Worm (Caenorhabditis elegans): Measurements from ENCODE around the gene pxl-1.

- TF ChIP-seq ztf-4 (tag; optimal IDR thresholded peaks at IDR 0.05) = no peak
- no peak for TF ChIP-seq pqm-1 (tag; optimal IDR thresholded peaks at IDR 0.05)
- TF ChIP-seq sptf-1 (tag; optimal IDR thresholded peaks at IDR 0.05) = no peak
- TF ChIP-seq ztf-11 (tag; optimal IDR thresholded peaks at IDR 0.05) = no peak
- TF ChIP-seq lsy-2 (tag; optimal IDR thresholded peaks at IDR 0.05) = peak in 1 of 2 experiments; percentile 7
- no peak for TF ChIP-seq unc-62 (GFP tag; optimal IDR thresholded peaks at IDR 0.05)
- no peak for TF ChIP-seq skn-1 (tag; optimal IDR thresholded peaks at IDR 0.05)
- TF ChIP-seq jun-1 (tag; optimal IDR thresholded peaks at IDR 0.05) = no peak
- TF ChIP-seq ama-1 (optimal IDR thresholded peaks at IDR 0.05) = no peak
- no peak for TF ChIP-seq lin-39 (tag; optimal IDR thresholded peaks at IDR 0.05)
- no peak for TF ChIP-seq nhr-12 (tag; optimal IDR thresholded peaks at IDR 0.05)
Observed at ce11 chrIII:5898631-5899030, 2.8 kb upstream of the pxl-1 start.

Measured in whole organism, L1 larva.